In the genomic region with DNA sequence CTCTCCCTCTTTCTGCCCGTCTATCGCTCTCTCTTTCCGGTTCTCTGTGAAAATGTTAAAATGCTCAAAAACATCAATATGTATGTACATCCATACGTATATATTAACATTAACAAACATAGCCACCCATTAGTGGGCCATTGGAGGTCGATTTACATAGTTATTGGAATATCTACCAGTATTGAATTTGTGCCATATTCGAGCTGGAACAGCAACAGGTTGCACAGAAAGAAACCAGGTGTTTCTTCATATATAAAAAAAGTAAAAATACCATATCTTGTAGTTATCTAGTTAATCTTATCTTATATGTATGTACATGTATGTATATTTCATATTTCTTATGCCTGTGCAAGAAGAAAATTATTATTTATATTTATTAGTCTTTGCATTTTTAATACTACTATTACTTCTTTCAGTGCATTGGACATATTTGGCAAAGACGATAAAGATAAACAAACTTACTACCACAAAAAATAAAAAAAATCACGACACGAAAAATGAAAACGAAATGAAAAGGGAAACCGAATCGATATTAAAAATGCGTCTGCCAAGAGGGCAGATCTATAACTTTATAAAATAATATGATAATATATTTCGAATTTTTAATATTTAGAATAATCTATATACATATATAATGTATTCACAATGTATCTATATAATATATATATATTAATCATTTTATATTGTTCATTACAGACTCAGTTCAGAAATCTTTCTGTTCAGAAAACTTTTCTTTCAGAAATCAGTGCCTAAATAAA, we compare ENCODE assay signal across 1 fruit fly cellular context.
A peak's percentile ranks its signal among the peaks of the same experiment; 100 is the strongest.
TF ChIP-seq lines count a peak whose summit lies in the region.

No protein-coding gene starts in this region.

TF ChIP-seq in whole organism, embryonic, 481 proteins besides CTCF, POLR2A, EP300 and RAD21 (continued from another document and continues in another):
- TF ChIP-seq Atf6 (GFP tag; IDR thresholded peaks at IDR 0.05; lab: Robert Waterston, UW) (0 out of 2 replicates have a peak, but pooled peaks have one; percentile 43), Fer3 (tag; optimal IDR thresholded peaks at IDR 0.05; lab: Kevin White, UChicago) (peak; percentile 48), CG12769 (tag; optimal IDR thresholded peaks at IDR 0.05; lab: Kevin White, UChicago) (peak; percentile 40), tap (tag; optimal IDR thresholded peaks at IDR 0.05; lab: Kevin White, UChicago) (peak; percentile 50), D (optimal IDR thresholded peaks at IDR 0.05; lab: Kevin White, UChicago) (no peak), D (GFP tag; optimal IDR thresholded peaks at IDR 0.05; lab: Kevin White, UChicago) (no peak), tup (GFP tag; optimal IDR thresholded peaks at IDR 0.05; lab: Kevin White, UChicago) (no peak), lola (GFP tag; optimal IDR thresholded peaks at IDR 0.05; lab: Kevin White, UChicago) (no peak), lmd (GFP tag; IDR thresholded peaks at IDR 0.05; lab: Robert Waterston, UW) (peak; percentile 42; the same call in 1 of the 2 replicates), CG17829 (tag; optimal IDR thresholded peaks at IDR 0.05; lab: Kevin White, UChicago) (peak; percentile 34), mirr (GFP tag; optimal IDR thresholded peaks at IDR 0.05; lab: Kevin White, UChicago) (peak; percentile 59), dysf (GFP tag; IDR thresholded peaks at IDR 0.05; lab: Robert Waterston, UW) (peak; percentile 46; the same call in 1 of the 3 replicates), nerfin-1 (tag; optimal IDR thresholded peaks at IDR 0.05; lab: Kevin White, UChicago) (peak; percentile 13), Jarid2 (GFP tag; optimal IDR thresholded peaks at IDR 0.05; lab: Kevin White, UChicago) (no peak), vnd (GFP tag; IDR thresholded peaks at IDR 0.05; lab: Robert Waterston, UW; ENCODE audit: partially characterized antibody) (no peak), wek (GFP tag; optimal IDR thresholded peaks at IDR 0.05; lab: Kevin White, UChicago) (no peak), cwo (GFP tag; optimal IDR thresholded peaks at IDR 0.05; lab: Kevin White, UChicago) (peak; percentile 43), CG9727 (GFP tag; optimal IDR thresholded peaks at IDR 0.05; lab: Kevin White, UChicago) (peak; percentile 16), nmo (GFP tag; optimal IDR thresholded peaks at IDR 0.05; lab: Kevin White, UChicago) (peak; percentile 34), oc (tag; optimal IDR thresholded peaks at IDR 0.05; lab: Kevin White, UChicago) (peak; percentile 41), Fer1 (GFP tag; optimal IDR thresholded peaks at IDR 0.05; lab: Kevin White, UChicago) (peak; percentile 42), vvl (GFP tag; IDR thresholded peaks at IDR 0.05; lab: Robert Waterston, UW) (peak; percentile 85), CG13775 (GFP tag; optimal IDR thresholded peaks at IDR 0.05; lab: Kevin White, UChicago) (no peak), CG5245 (GFP tag; optimal IDR thresholded peaks at IDR 0.05; lab: Kevin White, UChicago) (no peak), ara (GFP tag; IDR thresholded peaks at IDR 0.05; lab: Robert Waterston, UW) (no peak), CG18011 (GFP tag; optimal IDR thresholded peaks at IDR 0.05; lab: Kevin White, UChicago) (no peak), lab (GFP tag; optimal IDR thresholded peaks at IDR 0.05; lab: Kevin White, UChicago) (peak; percentile 53), CG14014 (GFP tag; IDR thresholded peaks at IDR 0.05; lab: Robert Waterston, UW) (no peak), da (GFP tag; optimal IDR thresholded peaks at IDR 0.05; lab: Kevin White, UChicago) (no peak), klu (GFP tag; IDR thresholded peaks at IDR 0.05; lab: Robert Waterston, UW) (no peak), az2 (GFP tag; optimal IDR thresholded peaks at IDR 0.05; lab: Kevin White, UChicago) (peak; percentile 25), esg (GFP tag; conservative IDR thresholded peaks at IDR 0.05; lab: Robert Waterston, UW) (0 out of 2 replicates have a peak, but pooled peaks have one; percentile 21), CG2199 (GFP tag; IDR thresholded peaks at IDR 0.05; lab: Robert Waterston, UW) (0 out of 3 replicates have a peak, but pooled peaks have one; percentile 19), CG13123 (GFP tag; optimal IDR thresholded peaks at IDR 0.05; lab: Kevin White, UChicago) (no peak), CG11695 (GFP tag; IDR thresholded peaks at IDR 0.05; lab: Robert Waterston, UW) (0 out of 3 replicates have a peak, but pooled peaks have one; percentile 19), Nf-YB (GFP tag; optimal IDR thresholded peaks at IDR 0.05; lab: Kevin White, UChicago) (peak; percentile 15), CG14965 (GFP tag; optimal IDR thresholded peaks at IDR 0.05; lab: Kevin White, UChicago; ENCODE audit: borderline replicate concordance) (no peak), chm (GFP tag; IDR thresholded peaks at IDR 0.05; lab: Robert Waterston, UW) (no peak), Opbp (GFP tag; IDR thresholded peaks at IDR 0.05; lab: Robert Waterston, UW; ENCODE audit: partially characterized antibody) (no peak), grau (tag; optimal IDR thresholded peaks at IDR 0.05; lab: Kevin White, UChicago) (peak; percentile 60), Meics (GFP tag; optimal IDR thresholded peaks at IDR 0.05; lab: Kevin White, UChicago) (peak; percentile 44), pum (GFP tag; optimal IDR thresholded peaks at IDR 0.05; lab: Kevin White, UChicago) (no peak), CG11398 (GFP tag; optimal IDR thresholded peaks at IDR 0.05; lab: Kevin White, UChicago) (no peak), fd96Cb (tag; optimal IDR thresholded peaks at IDR 0.05; lab: Kevin White, UChicago) (peak; percentile 52), wor (GFP tag; IDR thresholded peaks at IDR 0.05; lab: Robert Waterston, UW) (no peak), CG6689 (GFP tag; IDR thresholded peaks at IDR 0.05; lab: Robert Waterston, UW) (peak; percentile 40), Dip2 (GFP tag; IDR thresholded peaks at IDR 0.05; lab: Robert Waterston, UW) (no peak), CG6791 (GFP tag; IDR thresholded peaks at IDR 0.05; lab: Robert Waterston, UW; ENCODE audit: partially characterized antibody) (no peak), dmrt99B (tag; optimal IDR thresholded peaks at IDR 0.05; lab: Kevin White, UChicago) (peak; percentile 79), sens (GFP tag; lab: Kevin White, UChicago) (peak; percentile 18), CG17612 (GFP tag; IDR thresholded peaks at IDR 0.05; lab: Robert Waterston, UW) (no peak), pzg (GFP tag; optimal IDR thresholded peaks at IDR 0.05; lab: Kevin White, UChicago) (no peak), org-1 (GFP tag; optimal IDR thresholded peaks at IDR 0.05; lab: Kevin White, UChicago) (no peak), lov (optimal IDR thresholded peaks at IDR 0.05; lab: Kevin White, UChicago) (no peak), lov (GFP tag; IDR thresholded peaks at IDR 0.05; lab: Robert Waterston, UW) (no peak), Dad (GFP tag; optimal IDR thresholded peaks at IDR 0.05; lab: Kevin White, UChicago) (no peak), CG1529 (GFP tag; optimal IDR thresholded peaks at IDR 0.05; lab: Kevin White, UChicago) (peak; percentile 0), CG10267 (tag; optimal IDR thresholded peaks at IDR 0.05; lab: Kevin White, UChicago) (peak; percentile 26), BtbVII (GFP tag; optimal IDR thresholded peaks at IDR 0.05; lab: Kevin White, UChicago) (no peak), CG17359 (tag; optimal IDR thresholded peaks at IDR 0.05; lab: Kevin White, UChicago) (peak; percentile 71), Max (GFP tag; optimal IDR thresholded peaks at IDR 0.05; lab: Kevin White, UChicago) (no peak), CG12659 (GFP tag; optimal IDR thresholded peaks at IDR 0.05; lab: Kevin White, UChicago) (peak; percentile 34), CG10366 (GFP tag; IDR thresholded peaks at IDR 0.05; lab: Robert Waterston, UW) (peak; percentile 61), CG17328 (GFP tag; IDR thresholded peaks at IDR 0.05; lab: Robert Waterston, UW) (peak; percentile 57), sob (GFP tag; IDR thresholded peaks at IDR 0.05; lab: Robert Waterston, UW) (peak; percentile 41; the same call in 1 of the 2 replicates), Bteb2 (GFP tag; optimal IDR thresholded peaks at IDR 0.05; lab: Kevin White, UChicago) (no peak), sqz (GFP tag; optimal IDR thresholded peaks at IDR 0.05; lab: Kevin White, UChicago) (peak; percentile 44), tgo (GFP tag; IDR thresholded peaks at IDR 0.05; lab: Robert Waterston, UW) (peak; percentile 69), HLH3B (GFP tag; IDR thresholded peaks at IDR 0.05; lab: Robert Waterston, UW) (peak; percentile 66), CG14441 (GFP tag; IDR thresholded peaks at IDR 0.05; lab: Robert Waterston, UW) (peak; percentile 16; the same call in 1 of the 2 replicates), CG17802 (tag; optimal IDR thresholded peaks at IDR 0.05; lab: Kevin White, UChicago) (no peak), CG7839 (tag; optimal IDR thresholded peaks at IDR 0.05; lab: Kevin White, UChicago) (peak; percentile 55), ken (GFP tag; IDR thresholded peaks at IDR 0.05; lab: Robert Waterston, UW) (0 out of 3 replicates have a peak, but pooled peaks have one; percentile 10), Eip74EF (GFP tag; optimal IDR thresholded peaks at IDR 0.05; lab: Kevin White, UChicago) (peak in 1 of 2 experiments; percentile 32), Rx (GFP tag; IDR thresholded peaks at IDR 0.05; lab: Robert Waterston, UW) (no peak), CG7271 (tag; optimal IDR thresholded peaks at IDR 0.05; lab: Kevin White, UChicago) (no peak), Trl (optimal IDR thresholded peaks at IDR 0.05; lab: Kevin White, UChicago) (peak in 1 of 2 experiments; percentile 11), Trl (GFP tag; optimal IDR thresholded peaks at IDR 0.05; lab: Kevin White, UChicago) (no peak), Fer2 (tag; optimal IDR thresholded peaks at IDR 0.05; lab: Kevin White, UChicago) (peak; percentile 17), TFAM (GFP tag; optimal IDR thresholded peaks at IDR 0.05; lab: Kevin White, UChicago) (no peak), CG13296 (GFP tag; optimal IDR thresholded peaks at IDR 0.05; lab: Kevin White, UChicago) (peak; percentile 23), Oli (tag; optimal IDR thresholded peaks at IDR 0.05; lab: Kevin White, UChicago) (peak; percentile 54), peb (GFP tag; IDR thresholded peaks at IDR 0.05; lab: Robert Waterston, UW) (no peak), CG15011 (GFP tag; optimal IDR thresholded peaks at IDR 0.05; lab: Kevin White, UChicago) (peak; percentile 5), CG9932 (GFP tag; IDR thresholded peaks at IDR 0.05; lab: Robert Waterston, UW) (peak; percentile 37), CG30403 (GFP tag; optimal IDR thresholded peaks at IDR 0.05; lab: Kevin White, UChicago) (peak; percentile 45), CG4424 (GFP tag; optimal IDR thresholded peaks at IDR 0.05; lab: Kevin White, UChicago) (peak; percentile 25), fd3F (GFP tag; optimal IDR thresholded peaks at IDR 0.05; lab: Kevin White, UChicago) (peak; percentile 60), fru (optimal IDR thresholded peaks at IDR 0.05; lab: Kevin White, UChicago) (no peak), CG7745 (tag; optimal IDR thresholded peaks at IDR 0.05; lab: Kevin White, UChicago) (no peak), CG17568 (GFP tag; optimal IDR thresholded peaks at IDR 0.05; lab: Kevin White, UChicago) (peak; percentile 0), fu2 (GFP tag; optimal IDR thresholded peaks at IDR 0.05; lab: Kevin White, UChicago) (no peak), gem (tag; optimal IDR thresholded peaks at IDR 0.05; lab: Kevin White, UChicago) (peak; percentile 71), Bdp1 (GFP tag; optimal IDR thresholded peaks at IDR 0.05; lab: Kevin White, UChicago) (no peak), CG8388 (GFP tag; optimal IDR thresholded peaks at IDR 0.05; lab: Kevin White, UChicago) (peak; percentile 37), Xbp1 (GFP tag; optimal IDR thresholded peaks at IDR 0.05; lab: Kevin White, UChicago) (peak; percentile 39), ATbp (GFP tag; optimal IDR thresholded peaks at IDR 0.05; lab: Kevin White, UChicago) (peak; percentile 45), pan (optimal IDR thresholded peaks at IDR 0.05; lab: Kevin White, UChicago) (no peak), pan (GFP tag; optimal IDR thresholded peaks at IDR 0.05 in 1 of 2, IDR thresholded peaks at IDR 0.05 in 1 of 2) (peak in 1 of 2 experiments; percentile 52), CG1233 (GFP tag; optimal IDR thresholded peaks at IDR 0.05; lab: Kevin White, UChicago) (peak; percentile 16), Atf-2 (GFP tag; optimal IDR thresholded peaks at IDR 0.05; lab: Kevin White, UChicago) (no peak), CG7372 (GFP tag; IDR thresholded peaks at IDR 0.05; lab: Robert Waterston, UW) (no peak), Ets65A (GFP tag; lab: Kevin White, UChicago) (no peak), Ada2b (GFP tag; IDR thresholded peaks at IDR 0.05; lab: Robert Waterston, UW) (peak; percentile 44; the same call in 1 of the 2 replicates), ind (GFP tag; optimal IDR thresholded peaks at IDR 0.05; lab: Kevin White, UChicago) (peak; percentile 13), al (GFP tag; IDR thresholded peaks at IDR 0.05; lab: Robert Waterston, UW) (0 out of 2 replicates have a peak, but pooled peaks have one; percentile 32), CG18764 (GFP tag; optimal IDR thresholded peaks at IDR 0.05; lab: Kevin White, UChicago) (no peak), gcm (GFP tag; optimal IDR thresholded peaks at IDR 0.05; lab: Kevin White, UChicago) (peak; percentile 16), CG12219 (GFP tag; optimal IDR thresholded peaks at IDR 0.05; lab: Kevin White, UChicago) (peak; percentile 15), Deaf1 (tag; optimal IDR thresholded peaks at IDR 0.05; lab: Kevin White, UChicago) (peak; percentile 20), CG32532 (GFP tag; IDR thresholded peaks at IDR 0.05; lab: Robert Waterston, UW) (0 out of 2 replicates have a peak, but pooled peaks have one; percentile 8), E2f2 (GFP tag; IDR thresholded peaks at IDR 0.05; lab: Robert Waterston, UW) (no peak), CG30020 (tag; optimal IDR thresholded peaks at IDR 0.05; lab: Kevin White, UChicago) (no peak), CG16779 (GFP tag; IDR thresholded peaks at IDR 0.05; lab: Robert Waterston, UW) (no peak), Kr (GFP tag; optimal IDR thresholded peaks at IDR 0.05; lab: Kevin White, UChicago) (no peak), CG3281 (GFP tag; optimal IDR thresholded peaks at IDR 0.05; lab: Kevin White, UChicago) (peak; percentile 37), CG10979 (tag; optimal IDR thresholded peaks at IDR 0.05; lab: Kevin White, UChicago) (peak; percentile 21), stc (GFP tag; IDR thresholded peaks at IDR 0.05; lab: Robert Waterston, UW) (peak; percentile 77), CG12391 (tag; optimal IDR thresholded peaks at IDR 0.05; lab: Kevin White, UChicago) (peak; percentile 49), CG9817 (tag; optimal IDR thresholded peaks at IDR 0.05; lab: Kevin White, UChicago) (peak; percentile 10), sd (tag; optimal IDR thresholded peaks at IDR 0.05; lab: Kevin White, UChicago) (peak; percentile 72), Ptx1 (GFP tag; IDR thresholded peaks at IDR 0.05; lab: Robert Waterston, UW) (peak; percentile 57), CG11560 (tag; IDR thresholded peaks at IDR 0.05; lab: Robert Waterston, UW) (no peak)
